Fruit fly (Drosophila melanogaster) whole organism, adult: Measurements from ENCODE around the gene CG31206.
"Not testable (repeated sequence)": the region's sequence is repeated elsewhere in the genome, so short reads cannot be mapped to it uniquely, and the experiment has no call there.

Experiments
- CG11617 ChIP-seq: fragments of 200-800 bp; sonication (Bioruptor generic); optimal IDR thresholded peaks from 2 replicates; lab custom pipeline; 2017; ENCODE audit warnings: mild to moderate bottlenecking, missing biosample characterization, missing genetic modification reagents, missing genetic modification characterization
- CG12768 ChIP-seq: fragments of 200-800 bp; sonication (Bioruptor generic); optimal IDR thresholded peaks from 2 replicates; lab custom pipeline; 2017; ENCODE audit warnings: missing biosample characterization, missing genetic modification characterization, mild to moderate bottlenecking, moderate library complexity, missing genetic modification reagents
- CG14711 ChIP-seq: fragments of 200-800 bp; sonication (Bioruptor generic); optimal IDR thresholded peaks from 2 replicates; lab custom pipeline; 2018; ENCODE audit warnings: missing biosample characterization, mild to moderate bottlenecking, missing genetic modification characterization, moderate library complexity
- CG1620 ChIP-seq: fragments of 200-800 bp; sonication (Bioruptor generic); optimal IDR thresholded peaks from 2 replicates; lab custom pipeline; 2016; ENCODE audit warnings: missing biosample characterization, missing genetic modification characterization
- CG33017 ChIP-seq: fragments of 200-800 bp; sonication (Bioruptor generic); optimal IDR thresholded peaks from 2 replicates; lab custom pipeline; 2018; ENCODE audit warnings: missing biosample characterization, mild to moderate bottlenecking, missing genetic modification characterization, moderate library complexity
- CG5204 ChIP-seq: fragments of 200-800 bp; sonication (Bioruptor generic); optimal IDR thresholded peaks from 2 replicates; lab custom pipeline; 2016; ENCODE audit warnings: missing biosample characterization, missing genetic modification characterization
- CG7045 ChIP-seq: fragments of 200-800 bp; sonication (Bioruptor generic); optimal IDR thresholded peaks from 2 replicates; lab custom pipeline; 2017; ENCODE audit warnings: missing biosample characterization, mild to moderate bottlenecking, missing genetic modification characterization
- CG7101 ChIP-seq: fragments of 200-800 bp; sonication (Bioruptor generic); optimal IDR thresholded peaks from 2 replicates; lab custom pipeline; 2018; ENCODE audit warnings: missing biosample characterization, mild to moderate bottlenecking, missing genetic modification characterization, moderate library complexity
- Clk ChIP-seq: fragments of 200-800 bp; sonication (Bioruptor generic); optimal IDR thresholded peaks from 2 replicates; lab custom pipeline; 2017; ENCODE audit warnings: missing biosample characterization, missing genetic modification characterization
- Crg-1 ChIP-seq: fragments of 200-800 bp; sonication (Bioruptor generic); optimal IDR thresholded peaks from 2 replicates; lab custom pipeline; 2016; ENCODE audit warnings: missing biosample characterization, missing genetic modification characterization
- Hr96 ChIP-seq: fragments of 200-800 bp; sonication (Bioruptor generic); optimal IDR thresholded peaks from 2 replicates; lab custom pipeline; 2016; ENCODE audit warnings: missing biosample characterization, missing genetic modification characterization
- Mnt ChIP-seq: fragments of 200-800 bp; sonication (Bioruptor generic); optimal IDR thresholded peaks from 2 replicates; lab custom pipeline; 2016; ENCODE audit warnings: missing biosample characterization, mild to moderate bottlenecking, missing genetic modification characterization
- bab1 ChIP-seq: fragments of 200-800 bp; sonication (Bioruptor generic); optimal IDR thresholded peaks from 3 replicates; lab custom pipeline; 2019; ENCODE audit warnings: missing biosample characterization, mild to moderate bottlenecking, missing genetic modification characterization, moderate library complexity
- cic ChIP-seq: fragments of 200-800 bp; sonication (Bioruptor generic); optimal IDR thresholded peaks from 2 replicates; lab custom pipeline; 2017; ENCODE audit warnings: missing biosample characterization, mild to moderate bottlenecking, missing genetic modification characterization, moderate library complexity
- cnc ChIP-seq, 2 experiments: fragments of >200 bp; optimal IDR thresholded peaks; 2 replicates each; lab custom pipeline; 2017
- kay ChIP-seq: fragments of 200-800 bp; sonication (Bioruptor generic); peaks from one replicate; lab custom pipeline; 2016; ENCODE audit warnings: missing biosample characterization, missing genetic modification characterization, borderline replicate concordance
- ovo ChIP-seq: fragments of 200-800 bp; sonication (Bioruptor generic); optimal IDR thresholded peaks from 2 replicates; lab custom pipeline; 2016; ENCODE audit warnings: missing biosample characterization, missing genetic modification characterization
- pad ChIP-seq: fragments of 200-800 bp; sonication (Bioruptor generic); optimal IDR thresholded peaks from 3 replicates; lab custom pipeline; 2017; ENCODE audit warnings: missing biosample characterization, missing genetic modification characterization, mild to moderate bottlenecking, moderate library complexity, missing genetic modification reagents
- tj ChIP-seq: fragments of 200-800 bp; sonication (Bioruptor generic); optimal IDR thresholded peaks from 3 replicates; lab custom pipeline; 2017; ENCODE audit warnings: missing biosample characterization, mild to moderate bottlenecking, missing genetic modification characterization, moderate library complexity
- toe ChIP-seq: fragments of 200-800 bp; sonication (Bioruptor generic); optimal IDR thresholded peaks from 2 replicates; lab custom pipeline; 2016; ENCODE audit warnings: missing biosample characterization, missing genetic modification characterization

The CG31206 gene

DNA sequence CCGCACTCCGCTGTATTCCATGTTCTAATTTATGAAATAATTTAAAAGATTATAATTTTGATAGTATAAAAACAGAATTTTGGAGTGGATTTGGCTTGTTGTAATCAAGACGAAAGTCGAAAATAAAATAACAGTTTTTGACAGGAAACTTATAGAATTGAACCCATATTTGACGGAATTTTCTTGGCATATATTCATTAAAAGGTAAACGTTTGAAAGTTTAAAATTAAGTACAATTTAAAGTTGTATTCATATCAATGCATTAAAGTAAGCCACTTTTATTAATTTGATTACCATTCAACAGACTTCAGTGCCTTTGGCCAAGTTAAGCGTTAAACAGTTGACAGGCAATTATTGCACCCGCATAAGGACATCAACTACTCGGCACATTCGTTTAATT lies at the start of gene CG31206:
Gene CG31206, minus strand, starts transcription at position 101 of the 400 bp plus-strand sequence.
- TF ChIP-seq CG14711 (no peak), Crg-1 (GFP tag; lab: Kevin White, UChicago) (no peak), ovo (GFP tag; lab: Kevin White, UChicago) (no peak), cnc (optimal IDR thresholded peaks at IDR 0.05; lab: Kevin White, UChicago) (no peak), Mnt (GFP tag; lab: Kevin White, UChicago) (no peak), CG33017 (tag; lab: Kevin White, UChicago) (no peak), CG7045 (GFP tag; lab: Kevin White, UChicago) (no peak), bab1 (GFP tag; lab: Kevin White, UChicago) (no peak), tj (GFP tag; lab: Kevin White, UChicago) (no peak), Hr96 (no peak)

DNA sequence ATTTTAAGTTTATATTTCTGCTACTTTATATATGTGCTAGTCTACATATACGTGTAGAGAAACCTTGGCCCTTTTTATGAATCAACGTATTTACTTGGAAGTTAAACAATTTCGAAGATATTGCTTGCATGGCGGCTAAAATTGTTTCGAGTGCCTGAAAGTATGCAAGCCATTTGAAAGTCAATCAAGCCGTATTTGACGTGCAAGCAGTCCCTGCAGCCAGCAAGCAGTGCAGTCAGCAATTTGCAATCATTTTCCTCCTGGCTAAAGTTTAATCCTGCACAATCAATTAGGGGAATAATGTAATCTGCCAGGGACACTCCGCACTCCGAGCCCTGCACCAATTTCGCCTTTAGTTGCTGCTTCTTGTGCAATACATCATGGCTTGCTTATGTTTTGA lies 46.9 kb upstream of the CG31206 start:
- TF ChIP-seq cic (GFP tag; lab: Kevin White, UChicago), result no peak
- TF ChIP-seq CG11617, result no peak
- no peak for TF ChIP-seq CG7101 (tag; lab: Kevin White, UChicago)
- TF ChIP-seq Mnt (GFP tag; lab: Kevin White, UChicago), result no peak
- TF ChIP-seq CG7045 (GFP tag; lab: Kevin White, UChicago), result no peak
- no peak for TF ChIP-seq kay

DNA sequence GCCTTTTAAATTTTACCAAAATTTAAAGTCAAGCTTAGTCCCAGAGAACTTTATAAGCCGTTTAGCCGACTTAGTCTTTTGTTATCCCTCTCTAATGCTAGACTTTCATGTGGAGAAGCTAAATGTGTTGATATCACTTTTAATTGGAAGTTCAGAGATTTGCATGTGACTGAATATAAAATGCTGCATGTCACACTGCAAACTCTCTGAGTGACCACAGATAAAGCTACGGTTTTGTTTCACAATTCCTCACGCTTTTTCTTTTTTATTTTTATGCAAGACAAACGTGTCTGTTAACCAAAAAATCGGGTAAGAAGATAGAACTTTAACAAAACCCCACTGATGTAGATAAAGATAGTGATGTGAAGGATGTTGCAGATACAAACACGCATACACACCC lies 16.6 kb upstream of the CG31206 start:
- TF ChIP-seq CG7045 (GFP tag; lab: Kevin White, UChicago), result no peak
- no peak for TF ChIP-seq cic (GFP tag; lab: Kevin White, UChicago)
- TF ChIP-seq kay, result no peak
- TF ChIP-seq CG12768 (GFP tag; lab: Kevin White, UChicago), result no peak
- TF ChIP-seq Mnt (GFP tag; lab: Kevin White, UChicago), result no peak
- TF ChIP-seq Hr96, result no peak
- TF ChIP-seq Crg-1 (GFP tag; lab: Kevin White, UChicago), result no peak
- TF ChIP-seq CG14711, result no peak
- TF ChIP-seq CG7101 (tag; lab: Kevin White, UChicago), result no peak

DNA sequence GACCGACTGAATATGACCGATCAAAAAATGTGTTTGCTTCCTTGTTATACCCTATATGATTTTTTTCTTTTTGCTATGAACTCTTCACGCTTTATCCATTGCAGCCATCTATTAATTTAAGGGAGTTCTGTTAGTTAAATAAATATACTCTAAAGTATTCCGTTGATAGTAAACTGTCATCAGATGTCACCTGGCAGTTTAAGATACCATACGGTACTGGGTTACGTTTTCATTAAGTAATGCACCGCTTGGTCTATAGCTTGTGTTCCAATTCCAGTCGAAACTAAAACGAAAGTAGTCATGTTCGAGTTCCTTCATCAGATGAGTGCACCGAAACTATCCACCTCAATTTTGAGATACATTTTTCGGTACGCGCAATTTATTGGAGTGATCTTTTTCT lies 13.0 kb upstream of the CG31206 start, which contains the start of gene Gr92a:
Gene Gr92a, plus strand, starts transcription at position 301 of the 400 bp plus-strand sequence.
- no peak for TF ChIP-seq bab1 (GFP tag; lab: Kevin White, UChicago)
- no peak for TF ChIP-seq CG14711
- TF ChIP-seq Crg-1 (GFP tag; lab: Kevin White, UChicago), result no peak
- no peak for TF ChIP-seq tj (GFP tag; lab: Kevin White, UChicago)
- TF ChIP-seq Hr96, result no peak
- TF ChIP-seq CG7101 (tag; lab: Kevin White, UChicago), result no peak
- no peak for TF ChIP-seq CG12768 (GFP tag; lab: Kevin White, UChicago)
- no peak for TF ChIP-seq cnc (optimal IDR thresholded peaks at IDR 0.05; lab: Kevin White, UChicago)
- no peak for TF ChIP-seq CG7045 (GFP tag; lab: Kevin White, UChicago)
- no peak for TF ChIP-seq Mnt (GFP tag; lab: Kevin White, UChicago)
- TF ChIP-seq CG1620 (GFP tag; lab: Kevin White, UChicago), result no peak
- TF ChIP-seq ovo (GFP tag; lab: Kevin White, UChicago), result no peak
- no peak for TF ChIP-seq CG33017 (tag; lab: Kevin White, UChicago)
- TF ChIP-seq Clk (GFP tag; lab: Kevin White, UChicago), result no peak
- no peak for TF ChIP-seq toe
- TF ChIP-seq CG11617, result no peak

DNA sequence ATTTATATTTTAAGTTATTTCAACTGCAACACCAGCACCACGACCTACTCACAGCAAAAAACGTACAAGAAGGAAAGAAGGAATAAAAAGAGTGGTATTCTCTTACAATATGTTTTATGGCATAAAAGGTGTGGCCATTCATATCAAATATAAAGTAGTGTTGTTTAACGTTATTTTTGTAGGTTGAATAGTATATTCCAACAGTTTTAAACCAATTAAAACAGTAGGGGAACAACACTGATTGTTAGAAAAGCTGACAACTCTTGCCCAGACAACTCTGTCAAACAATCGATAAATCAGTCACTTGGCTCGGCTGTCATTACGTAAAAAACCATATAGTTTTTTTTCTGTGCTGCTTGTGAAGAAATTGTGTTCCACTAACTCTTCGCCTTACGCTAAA lies 6.8 kb upstream of the CG31206 start, which contains the start of gene CG10887:
Gene CG10887, plus strand, starts transcription at position 301 of the 400 bp plus-strand sequence.
- not testable (repeated sequence) for TF ChIP-seq CG33017 (tag; lab: Kevin White, UChicago); CG11617; CG7101 (tag; lab: Kevin White, UChicago)

DNA sequence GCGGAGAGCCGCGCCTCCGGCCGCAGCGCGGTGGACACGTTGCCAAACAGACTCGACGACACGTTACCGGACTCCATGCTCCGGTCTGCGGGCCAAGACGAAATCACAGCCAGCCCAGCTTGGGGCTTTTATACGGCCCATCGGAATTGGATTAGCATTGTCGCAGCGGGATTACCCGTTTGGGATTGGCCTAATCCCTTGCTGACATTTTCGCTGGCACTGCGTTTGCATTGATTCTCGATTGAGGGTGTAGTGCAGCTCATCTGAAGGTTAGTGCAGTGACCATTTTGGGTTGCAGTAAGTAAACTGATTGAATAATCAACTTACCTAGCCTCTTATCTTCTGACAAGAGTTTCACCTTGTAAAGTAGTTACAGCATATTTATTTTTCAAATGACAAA lies 25.4 kb downstream of the CG31206 start, which contains the start of gene Rh3:
Gene Rh3, minus strand, starts transcription at position 101 of the 400 bp plus-strand sequence.
- TF ChIP-seq cic (GFP tag; lab: Kevin White, UChicago), result no peak
- no peak for TF ChIP-seq cnc (optimal IDR thresholded peaks at IDR 0.05; lab: Kevin White, UChicago)
- TF ChIP-seq CG33017 (tag; lab: Kevin White, UChicago), result no peak
- TF ChIP-seq CG7045 (GFP tag; lab: Kevin White, UChicago), result no peak
- no peak for TF ChIP-seq pad (GFP tag; lab: Kevin White, UChicago)
- no peak for TF ChIP-seq CG12768 (GFP tag; lab: Kevin White, UChicago)
- TF ChIP-seq toe, result no peak
- TF ChIP-seq CG14711, result no peak
- no peak for TF ChIP-seq Crg-1 (GFP tag; lab: Kevin White, UChicago)
- no peak for TF ChIP-seq tj (GFP tag; lab: Kevin White, UChicago)
- no peak for TF ChIP-seq kay
- TF ChIP-seq CG5204, result no peak
- TF ChIP-seq Hr96, result no peak
- TF ChIP-seq CG7101 (tag; lab: Kevin White, UChicago), result no peak
- TF ChIP-seq CG11617, result no peak

DNA sequence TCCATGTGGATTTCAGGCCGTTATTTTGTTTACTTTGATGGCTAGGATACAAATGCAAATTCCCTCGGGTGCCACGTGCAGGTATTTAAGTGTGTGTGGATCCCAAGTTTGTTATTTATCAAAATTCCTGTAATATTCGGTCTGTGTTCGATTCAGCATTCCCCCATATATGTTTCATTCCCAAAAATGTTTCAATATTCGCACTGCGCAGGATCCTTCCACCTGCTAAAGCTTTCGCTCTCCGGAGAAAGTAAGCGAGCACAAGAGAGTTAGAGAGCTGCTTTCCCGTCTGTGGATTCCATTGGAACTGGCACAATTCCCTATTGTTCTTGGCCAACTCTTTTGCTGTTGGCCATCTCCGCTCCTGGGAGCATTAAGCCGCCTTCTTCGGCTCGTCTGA lies 27.6 kb downstream of the CG31206 start:
- TF ChIP-seq CG14711 (no peak), Crg-1 (GFP tag; lab: Kevin White, UChicago) (no peak), kay (no peak), Mnt (GFP tag; lab: Kevin White, UChicago) (peak; percentile 15)
